Fruit fly (Drosophila melanogaster): ENCODE data around the gene yellow-k.
A peak's percentile ranks its signal among the peaks of the same experiment; 100 is the strongest.

The yellow-k gene

dm6 chr3L:15516440-15516839 is 4.0 kb upstream of the yellow-k start (continued):
- TF ChIP-seq gsb (GFP tag; IDR thresholded peaks at IDR 0.05) (no peak), ci (GFP tag; IDR thresholded peaks at IDR 0.05) (no peak), mirr (GFP tag; optimal IDR thresholded peaks at IDR 0.05) (no peak), HmgZ (tag; optimal IDR thresholded peaks at IDR 0.05) (peak; percentile 7), trem (tag; optimal IDR thresholded peaks at IDR 0.05) (no peak), Dfd (GFP tag; optimal IDR thresholded peaks at IDR 0.05) (no peak), CG6175 (GFP tag; IDR thresholded peaks at IDR 0.05) (no peak), unc-4 (GFP tag; IDR thresholded peaks at IDR 0.05; ENCODE audit: partially characterized antibody) (0 out of 2 replicates have a peak, but pooled peaks have one; percentile 36), run (tag; optimal IDR thresholded peaks at IDR 0.05) (no peak), pita (GFP tag; optimal IDR thresholded peaks at IDR 0.05) (no peak), CG10543 (GFP tag; optimal IDR thresholded peaks at IDR 0.05) (no peak), Lhr (GFP tag; optimal IDR thresholded peaks at IDR 0.05) (no peak), CTCF (GFP tag; optimal IDR thresholded peaks at IDR 0.05) (no peak), NFAT (GFP tag; IDR thresholded peaks at IDR 0.05) (no peak), Doc3 (GFP tag; IDR thresholded peaks at IDR 0.05; ENCODE audit: partially characterized antibody) (0 out of 3 replicates have a peak, but pooled peaks have one; percentile 36), CG34224 (GFP tag; IDR thresholded peaks at IDR 0.05; ENCODE audit: partially characterized antibody) (peak; percentile 43; the same call in 2 of the 3 replicates), CG2199 (GFP tag; IDR thresholded peaks at IDR 0.05) (peak; percentile 14; the same call in 1 of the 3 replicates), fd3F (GFP tag; optimal IDR thresholded peaks at IDR 0.05) (no peak), Bgb (GFP tag; IDR thresholded peaks at IDR 0.05; ENCODE audit: partially characterized antibody) (peak; percentile 34), CG1233 (GFP tag; optimal IDR thresholded peaks at IDR 0.05) (no peak), Med (GFP tag) (peak; percentile 54), Abd-B (GFP tag; optimal IDR thresholded peaks at IDR 0.05) (no peak), pb (GFP tag; optimal IDR thresholded peaks at IDR 0.05) (no peak), pzg (GFP tag; optimal IDR thresholded peaks at IDR 0.05) (peak; percentile 13), CG3281 (GFP tag; optimal IDR thresholded peaks at IDR 0.05) (no peak), nmo (GFP tag; optimal IDR thresholded peaks at IDR 0.05) (no peak), lola (GFP tag; optimal IDR thresholded peaks at IDR 0.05) (peak in 1 of 3 experiments; percentile 57), Dp (GFP tag; optimal IDR thresholded peaks at IDR 0.05) (peak; percentile 12), CG13287 (GFP tag; IDR thresholded peaks at IDR 0.05; ENCODE audit: partially characterized antibody) (peak; percentile 36; the same call in 1 of the 2 replicates), CG2129 (GFP tag; IDR thresholded peaks at IDR 0.05; ENCODE audit: partially characterized antibody) (no peak), kni (GFP tag; optimal IDR thresholded peaks at IDR 0.05) (no peak), Adf1 (GFP tag; IDR thresholded peaks at IDR 0.05) (no peak), CG8290 (GFP tag; optimal IDR thresholded peaks at IDR 0.05) (no peak), CG8290 (tag; optimal IDR thresholded peaks at IDR 0.05) (peak in 1 of 2 experiments; percentile 10), CG3995 (GFP tag; optimal IDR thresholded peaks at IDR 0.05) (peak; percentile 30), ftz-f1 (GFP tag; optimal IDR thresholded peaks at IDR 0.05) (no peak), CG6813 (GFP tag; optimal IDR thresholded peaks at IDR 0.05) (no peak), MBD-R2 (GFP tag; IDR thresholded peaks at IDR 0.05) (peak; percentile 34; the same call in 1 of the 2 replicates), MTF-1 (GFP tag; optimal IDR thresholded peaks at IDR 0.05; ENCODE audit: borderline replicate concordance) (no peak)

DNA sequence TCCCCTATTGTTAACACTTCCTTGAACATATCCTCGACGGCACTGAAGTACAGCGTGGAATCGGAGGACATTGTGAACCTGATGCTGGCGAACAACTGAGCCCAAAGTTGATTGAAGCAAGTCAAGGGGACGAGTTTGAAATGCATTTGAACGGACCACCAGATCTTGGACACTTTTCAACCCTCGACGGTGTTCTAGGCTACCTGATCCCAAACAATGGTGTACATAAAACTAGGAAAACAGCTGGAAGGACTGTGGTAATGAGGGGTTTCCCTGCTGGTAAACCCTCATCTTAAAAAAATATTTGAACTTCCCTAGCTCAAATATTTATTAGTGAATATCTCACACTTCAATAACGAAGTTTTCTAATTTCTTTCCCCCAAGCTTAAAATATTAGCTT is 3.5 kb upstream of the yellow-k start, which contains the start of gene CG13454:
Gene CG13454, minus strand, starts transcription at position 101 of the 400 bp plus-strand sequence.
- peak in 1 of 2 experiments; percentile 32 for TF ChIP-seq tll (GFP tag; optimal IDR thresholded peaks at IDR 0.05)
- TF ChIP-seq sens (GFP tag) = peak; percentile 60
- TF ChIP-seq PHDP (tag; optimal IDR thresholded peaks at IDR 0.05) = no peak
- TF ChIP-seq crp (GFP tag; optimal IDR thresholded peaks at IDR 0.05) = peak in 1 of 2 experiments; percentile 1
- TF ChIP-seq jigr1 (GFP tag; IDR thresholded peaks at IDR 0.05) = no peak
- TF ChIP-seq CG2199 (GFP tag; IDR thresholded peaks at IDR 0.05) = 0 out of 3 replicates have a peak, but pooled peaks have one; percentile 21
- TF ChIP-seq Awh (GFP tag; IDR thresholded peaks at IDR 0.05) = 0 out of 2 replicates have a peak, but pooled peaks have one; percentile 10
- TF ChIP-seq pros (GFP tag; optimal IDR thresholded peaks at IDR 0.05) = peak; percentile 44
- no peak for TF ChIP-seq Taf1 (GFP tag; IDR thresholded peaks at IDR 0.05)
- TF ChIP-seq Hand (GFP tag; optimal IDR thresholded peaks at IDR 0.05) = no peak
- TF ChIP-seq Kr (GFP tag; optimal IDR thresholded peaks at IDR 0.05) = peak; percentile 8
- TF ChIP-seq twi (tag; optimal IDR thresholded peaks at IDR 0.05) = peak; percentile 36
- peak; percentile 69 for TF ChIP-seq zen (tag; optimal IDR thresholded peaks at IDR 0.05)
- TF ChIP-seq Xrp1 (GFP tag; IDR thresholded peaks at IDR 0.05) = 0 out of 2 replicates have a peak, but pooled peaks have one; percentile 8

Measured in whole organism, embryonic.